Fruit fly (Drosophila melanogaster): ENCODE data around the gene CG12003.

CG12003 gene

dm6 chr3L:1515820-1516540, 49.2 kb upstream of the CG12003 start (continued):
- TF ChIP-seq CG8388 (GFP tag; optimal IDR thresholded peaks at IDR 0.05) (peak; percentile 79), CG1529 (GFP tag; optimal IDR thresholded peaks at IDR 0.05) (peak; percentile 78), CG32772 (GFP tag; IDR thresholded peaks at IDR 0.05) (peak; percentile 40), B-H2 (GFP tag; optimal IDR thresholded peaks at IDR 0.05) (no peak), ham (GFP tag; IDR thresholded peaks at IDR 0.05) (no peak), sna (GFP tag; IDR thresholded peaks at IDR 0.05; ENCODE audit: partially characterized antibody) (no peak), CG30431 (GFP tag; optimal IDR thresholded peaks at IDR 0.05) (peak; percentile 64), al (GFP tag; IDR thresholded peaks at IDR 0.05) (no peak), Ravus (GFP tag; IDR thresholded peaks at IDR 0.05) (no peak), CG11504 (tag; optimal IDR thresholded peaks at IDR 0.05) (peak; percentile 83), Hmx (GFP tag; optimal IDR thresholded peaks at IDR 0.05) (peak; percentile 38), CG30403 (GFP tag; optimal IDR thresholded peaks at IDR 0.05) (peak; percentile 85), ssp (GFP tag; IDR thresholded peaks at IDR 0.05) (peak; percentile 41; the same call in 1 of the 2 replicates), HLH4C (GFP tag; IDR thresholded peaks at IDR 0.05; ENCODE audit: partially characterized antibody) (no peak), CG3847 (GFP tag; IDR thresholded peaks at IDR 0.05) (peak; percentile 11; the same call in 1 of the 2 replicates), vvl (GFP tag; IDR thresholded peaks at IDR 0.05) (peak; percentile 69), her (GFP tag; optimal IDR thresholded peaks at IDR 0.05) (peak; percentile 30), CG31441 (GFP tag; IDR thresholded peaks at IDR 0.05) (peak; percentile 82), CG4707 (GFP tag; optimal IDR thresholded peaks at IDR 0.05) (peak; percentile 34), tap (tag; optimal IDR thresholded peaks at IDR 0.05) (peak; percentile 68), sc (optimal IDR thresholded peaks at IDR 0.05) (no peak), sc (GFP tag; optimal IDR thresholded peaks at IDR 0.05) (peak; percentile 68), Hr3 (GFP tag; optimal IDR thresholded peaks at IDR 0.05) (peak; percentile 65), HLH54F (GFP tag; optimal IDR thresholded peaks at IDR 0.05) (peak; percentile 47), eyg (GFP tag; optimal IDR thresholded peaks at IDR 0.05) (peak; percentile 7), Awh (GFP tag; IDR thresholded peaks at IDR 0.05) (peak; percentile 40; the same call in 1 of the 2 replicates), CG4424 (GFP tag; optimal IDR thresholded peaks at IDR 0.05) (peak; percentile 74), dmrt11E (tag; optimal IDR thresholded peaks at IDR 0.05) (peak; percentile 78), Xbp1 (GFP tag; optimal IDR thresholded peaks at IDR 0.05) (peak; percentile 70), Mes4 (GFP tag; optimal IDR thresholded peaks at IDR 0.05) (peak; percentile 57), corto (GFP tag; optimal IDR thresholded peaks at IDR 0.05) (no peak), Hmr (GFP tag; optimal IDR thresholded peaks at IDR 0.05) (peak; percentile 50), CG10565 (GFP tag; optimal IDR thresholded peaks at IDR 0.05) (no peak), Dfd (GFP tag; optimal IDR thresholded peaks at IDR 0.05) (no peak), br (optimal IDR thresholded peaks at IDR 0.05) (no peak), sug (tag; optimal IDR thresholded peaks at IDR 0.05) (no peak), CG43689 (GFP tag; IDR thresholded peaks at IDR 0.05) (0 out of 2 replicates have a peak, but pooled peaks have one; percentile 19), Scr (GFP tag; IDR thresholded peaks at IDR 0.05; ENCODE audit: partially characterized antibody) (no peak), CG33213 (GFP tag; optimal IDR thresholded peaks at IDR 0.05) (peak; percentile 48), CG15696 (tag; optimal IDR thresholded peaks at IDR 0.05) (peak; percentile 77), sd (tag; optimal IDR thresholded peaks at IDR 0.05) (peak; percentile 36), dan (GFP tag; IDR thresholded peaks at IDR 0.05) (no peak), pum (GFP tag; optimal IDR thresholded peaks at IDR 0.05) (peak; percentile 72), E2f1 (GFP tag; IDR thresholded peaks at IDR 0.05) (0 out of 2 replicates have a peak, but pooled peaks have one; percentile 25), CG13775 (GFP tag; optimal IDR thresholded peaks at IDR 0.05) (peak; percentile 56), CG17328 (GFP tag; IDR thresholded peaks at IDR 0.05) (peak; percentile 74), CG6689 (GFP tag; IDR thresholded peaks at IDR 0.05) (peak; percentile 59), CG4404 (GFP tag; IDR thresholded peaks at IDR 0.05) (peak; percentile 66), CG14014 (GFP tag; IDR thresholded peaks at IDR 0.05) (peak; percentile 49; the same call in 1 of the 2 replicates), ap (GFP tag; IDR thresholded peaks at IDR 0.05) (no peak; the same call in 1 of the 2 replicates), CG17912 (GFP tag; optimal IDR thresholded peaks at IDR 0.05) (no peak)

Data from whole organism, embryonic.